Fruit fly (Drosophila melanogaster) whole organism, embryonic: ENCODE measurements around the gene MEP-1.

Source experiments
- Adf1 ChIP-seq: fragments of 200-800 bp; sonication (Bioruptor generic); IDR thresholded peaks from 2 replicates; pipeline ENCODE4 v1.3.6; 2022; ENCODE audit warnings: missing biosample characterization, missing genetic modification characterization
- Atf-2 ChIP-seq: fragments of 200-800 bp; sonication (Bioruptor generic); optimal IDR thresholded peaks from 2 replicates; lab custom pipeline; 2016; ENCODE audit warnings: missing biosample characterization, missing genetic modification characterization
- B-H2 ChIP-seq: fragments of 200-800 bp; sonication (Bioruptor generic); optimal IDR thresholded peaks from 2 replicates; lab custom pipeline; 2018; ENCODE audit warnings: missing biosample characterization, mild to moderate bottlenecking, missing genetic modification characterization
- Bdp1 ChIP-seq: fragments of 200-800 bp; sonication (Bioruptor generic); optimal IDR thresholded peaks from 3 replicates; lab custom pipeline; 2016; ENCODE audit warnings: missing biosample characterization, missing genetic modification characterization
- Bteb2 ChIP-seq: fragments of 200-800 bp; sonication (Bioruptor generic); optimal IDR thresholded peaks from 2 replicates; lab custom pipeline; 2016; ENCODE audit warnings: missing biosample characterization, missing genetic modification characterization
- CG10979 ChIP-seq: fragments of 200-800 bp; sonication (Bioruptor generic); optimal IDR thresholded peaks from 2 replicates; lab custom pipeline; 2018; ENCODE audit warnings: missing biosample characterization, mild to moderate bottlenecking, missing genetic modification characterization, moderate library complexity
- CG11560 ChIP-seq: fragments of 200-800 bp; sonication (Bioruptor generic); IDR thresholded peaks from 3 replicates; pipeline ENCODE4 v1.3.6; 2022; ENCODE audit warnings: missing biosample characterization, missing genetic modification characterization
- CG11723 ChIP-seq: fragments of 200-800 bp; sonication (Bioruptor generic); optimal IDR thresholded peaks from 2 replicates; lab custom pipeline; 2017; ENCODE audit warnings: missing biosample characterization, mild to moderate bottlenecking, missing genetic modification characterization
- CG12769 ChIP-seq: fragments of 200-800 bp; sonication (Bioruptor generic); optimal IDR thresholded peaks from 2 replicates; lab custom pipeline; 2019; ENCODE audit warnings: missing biosample characterization, mild to moderate bottlenecking, missing genetic modification characterization, moderate library complexity
- CG13624 ChIP-seq: fragments of 200-800 bp; sonication (Bioruptor generic); optimal IDR thresholded peaks from 2 replicates; lab custom pipeline; 2016; ENCODE audit warnings: missing biosample characterization, missing genetic modification characterization
- CG13775 ChIP-seq: fragments of 200-800 bp; sonication (Bioruptor generic); optimal IDR thresholded peaks from 3 replicates; lab custom pipeline; 2017; ENCODE audit warnings: missing biosample characterization, mild to moderate bottlenecking, missing genetic modification characterization
- CG15514 ChIP-seq: fragments of 200-800 bp; sonication (Bioruptor generic); optimal IDR thresholded peaks from 3 replicates; lab custom pipeline; 2017; ENCODE audit warnings: missing biosample characterization, missing genetic modification characterization, mild to moderate bottlenecking, moderate library complexity, missing genetic modification reagents
- CG18599 ChIP-seq: fragments of 200-800 bp; sonication (Bioruptor generic); optimal IDR thresholded peaks from 3 replicates; lab custom pipeline; 2017; ENCODE audit warnings: missing biosample characterization, missing genetic modification characterization, mild to moderate bottlenecking, moderate library complexity, missing genetic modification reagents
- CG2116 ChIP-seq: fragments of 200-800 bp; sonication (Bioruptor generic); optimal IDR thresholded peaks from 3 replicates; lab custom pipeline; 2018; ENCODE audit warnings: missing biosample characterization, mild to moderate bottlenecking, missing genetic modification characterization
- CG33557 ChIP-seq: fragments of 200-800 bp; sonication (Bioruptor generic); optimal IDR thresholded peaks from 2 replicates; lab custom pipeline; 2019; ENCODE audit warnings: missing biosample characterization, mild to moderate bottlenecking, missing genetic modification characterization, moderate library complexity
- CG6791 ChIP-seq: fragments of 200-800 bp; sonication (Bioruptor generic); IDR thresholded peaks from 3 replicates; pipeline ENCODE4 v1.3.6; 2022; ENCODE audit warnings: missing biosample characterization, missing genetic modification characterization; ENCODE audit not compliant: partially characterized antibody
- CG7839 ChIP-seq: fragments of 200-800 bp; sonication (Bioruptor generic); optimal IDR thresholded peaks from 3 replicates; lab custom pipeline; 2018; ENCODE audit warnings: missing biosample characterization, mild to moderate bottlenecking, missing genetic modification characterization, moderate library complexity
- CG8089 ChIP-seq: fragments of 200-800 bp; sonication (Bioruptor generic); optimal IDR thresholded peaks from 3 replicates; lab custom pipeline; 2016; ENCODE audit warnings: missing biosample characterization, missing genetic modification characterization
- CG8944 ChIP-seq: fragments of 200-800 bp; sonication (Bioruptor generic); optimal IDR thresholded peaks from 3 replicates; lab custom pipeline; 2016; ENCODE audit warnings: missing biosample characterization, missing genetic modification characterization
- Camta ChIP-seq: fragments of 200-800 bp; sonication (Bioruptor generic); optimal IDR thresholded peaks from 2 replicates; lab custom pipeline; 2016; ENCODE audit warnings: missing biosample characterization, missing genetic modification characterization
- CkIIα-i1 ChIP-seq: fragments of 200-800 bp; sonication (Bioruptor generic); IDR thresholded peaks from 2 replicates; pipeline ENCODE4 v1.3.6; 2022; ENCODE audit warnings: missing biosample characterization, missing genetic modification characterization
- Doc3 ChIP-seq: fragments of 200-800 bp; sonication (Bioruptor generic); IDR thresholded peaks from 3 replicates; pipeline ENCODE4 v1.3.6; 2022; ENCODE audit warnings: missing biosample characterization, missing genetic modification characterization; ENCODE audit not compliant: partially characterized antibody
- Dp ChIP-seq: fragments of 200-800 bp; sonication (Bioruptor generic); optimal IDR thresholded peaks from 2 replicates; lab custom pipeline; 2018; ENCODE audit warnings: missing biosample characterization, mild to moderate bottlenecking, missing genetic modification characterization, moderate library complexity
- Elba2 ChIP-seq: fragments of 200-800 bp; sonication (Bioruptor generic); optimal IDR thresholded peaks from 3 replicates; lab custom pipeline; 2016; ENCODE audit warnings: missing biosample characterization, missing genetic modification characterization
- Fer3 ChIP-seq: fragments of 200-800 bp; sonication (Bioruptor generic); optimal IDR thresholded peaks from 2 replicates; lab custom pipeline; 2018; ENCODE audit warnings: missing biosample characterization, mild to moderate bottlenecking, missing genetic modification characterization, moderate library complexity
- Hsf ChIP-seq: fragments of 200-800 bp; sonication (Bioruptor generic); optimal IDR thresholded peaks from 3 replicates; lab custom pipeline; 2016; ENCODE audit warnings: missing biosample characterization, missing genetic modification characterization
- Kr ChIP-seq: fragments of 200-800 bp; sonication (Bioruptor generic); optimal IDR thresholded peaks from 2 replicates; lab custom pipeline; 2017; ENCODE audit warnings: missing biosample characterization, mild to moderate bottlenecking, missing genetic modification characterization
- MBD-R2 ChIP-seq: fragments of 200-800 bp; sonication (Bioruptor generic); IDR thresholded peaks from 2 replicates; pipeline ENCODE4 v1.3.6; 2022; ENCODE audit warnings: missing biosample characterization, missing genetic modification characterization
- Meics ChIP-seq: fragments of 200-800 bp; sonication (Bioruptor generic); optimal IDR thresholded peaks from 2 replicates; lab custom pipeline; 2017; ENCODE audit warnings: missing biosample characterization, mild to moderate bottlenecking, missing genetic modification characterization
- Rx ChIP-seq: fragments of 200-800 bp; sonication (Bioruptor generic); IDR thresholded peaks from 2 replicates; pipeline ENCODE4 v1.3.6; 2022; ENCODE audit warnings: missing biosample characterization, missing genetic modification characterization
- Stat92E ChIP-seq, 3 experiments: fragments of >200 bp in 2 of 3; fragments of 200-800 bp in 1 of 3; sonication (Bioruptor generic) in 1 of 3; optimal IDR thresholded peaks; 2 replicates each; lab custom pipeline; 2017 to 2019; ENCODE audit warnings: missing biosample characterization in 3 of 3, missing genetic modification characterization in 3 of 3, mild to moderate bottlenecking in 1 of 3, moderate library complexity in 1 of 3
- ase ChIP-seq: fragments of 200-800 bp; sonication (Bioruptor generic); IDR thresholded peaks from 3 replicates; pipeline ENCODE4 v1.3.6; 2022; ENCODE audit warnings: missing biosample characterization, missing genetic modification characterization
- ash1 ChIP-seq: fragments of 200-800 bp; sonication (Bioruptor generic); optimal IDR thresholded peaks from 2 replicates; lab custom pipeline; 2018; ENCODE audit warnings: missing biosample characterization, mild to moderate bottlenecking, missing genetic modification characterization
- bab2 ChIP-seq: fragments of 200-800 bp; sonication (Bioruptor generic); optimal IDR thresholded peaks from 2 replicates; lab custom pipeline; 2016; ENCODE audit warnings: missing biosample characterization, missing genetic modification characterization
- caup ChIP-seq: fragments of 200-800 bp; sonication (Bioruptor generic); optimal IDR thresholded peaks from 3 replicates; lab custom pipeline; 2017; ENCODE audit warnings: missing biosample characterization, mild to moderate bottlenecking, missing genetic modification characterization, moderate library complexity; ENCODE audit not compliant: severe bottlenecking
- chif ChIP-seq, 2 experiments: fragments of 200-800 bp; sonication (Bioruptor generic); optimal IDR thresholded peaks; 3 replicates each; lab custom pipeline; 2016; ENCODE audit warnings: missing biosample characterization in 2 of 2, missing genetic modification characterization in 2 of 2
- chinmo ChIP-seq: fragments of 200-800 bp; sonication (Bioruptor generic); IDR thresholded peaks from 4 replicates; pipeline ENCODE4 v1.3.6; 2022; ENCODE audit warnings: missing biosample characterization, missing genetic modification characterization; ENCODE audit not compliant: partially characterized antibody
- dati ChIP-seq: fragments of 200-800 bp; sonication (Bioruptor generic); IDR thresholded peaks from 2 replicates; pipeline ENCODE4 v1.3.6; 2022; ENCODE audit warnings: missing biosample characterization, missing genetic modification characterization
- ems ChIP-seq: fragments of 200-800 bp; sonication (Bioruptor generic); optimal IDR thresholded peaks from 3 replicates; lab custom pipeline; 2016; ENCODE audit warnings: missing biosample characterization, missing genetic modification characterization
- gcm ChIP-seq: fragments of 200-800 bp; sonication (Bioruptor generic); optimal IDR thresholded peaks from 2 replicates; lab custom pipeline; 2019; ENCODE audit warnings: missing biosample characterization, mild to moderate bottlenecking, missing genetic modification characterization, moderate library complexity
- gem ChIP-seq: fragments of 200-800 bp; sonication (Bioruptor generic); optimal IDR thresholded peaks from 2 replicates; lab custom pipeline; 2019; ENCODE audit warnings: missing biosample characterization, mild to moderate bottlenecking, missing genetic modification characterization, moderate library complexity
- lbe ChIP-seq: fragments of 200-800 bp; sonication (Bioruptor generic); optimal IDR thresholded peaks from 2 replicates; lab custom pipeline; 2016; ENCODE audit warnings: missing biosample characterization, mild to moderate bottlenecking, missing genetic modification characterization
- luna ChIP-seq: fragments of 200-800 bp; sonication (Bioruptor generic); optimal IDR thresholded peaks from 2 replicates; lab custom pipeline; 2016; ENCODE audit warnings: missing biosample characterization, missing genetic modification characterization
- pan ChIP-seq, 4 experiments: fragments of >200 bp in 3 of 4; fragments of 200-800 bp in 1 of 4; sonication (Bioruptor generic) in 1 of 4; optimal IDR thresholded peaks in 3 of 4; IDR thresholded peaks in 1 of 4; 2 replicates each; pipeline versions ENCODE4 v1.3.6 to Lab custom; 2017 to 2022; ENCODE audit warnings: missing biosample characterization in 2 of 4, missing genetic modification characterization in 2 of 4, mixed read lengths in 1 of 4
- pb ChIP-seq: fragments of 200-800 bp; sonication (Bioruptor generic); optimal IDR thresholded peaks from 3 replicates; lab custom pipeline; 2016; ENCODE audit warnings: missing biosample characterization, missing genetic modification characterization
- prd ChIP-seq, 3 experiments: fragments of >200 bp in 2 of 3; fragments of 200-800 bp in 1 of 3; sonication (Bioruptor generic) in 1 of 3; optimal IDR thresholded peaks in 2 of 3; IDR thresholded peaks in 1 of 3; 2 replicates in 2 of 3; 3 replicates in 1 of 3; pipeline versions ENCODE4 v1.3.6 to Lab custom; 2017 to 2022; ENCODE audit warnings: missing biosample characterization in 1 of 3, missing genetic modification characterization in 1 of 3
- pzg ChIP-seq: fragments of 200-800 bp; sonication (Bioruptor generic); optimal IDR thresholded peaks from 3 replicates; lab custom pipeline; 2018; ENCODE audit warnings: missing biosample characterization, mild to moderate bottlenecking, missing genetic modification characterization, moderate library complexity
- z ChIP-seq: fragments of 200-800 bp; sonication (Bioruptor generic); IDR thresholded peaks from 3 replicates; pipeline ENCODE4 v1.3.6; 2022; ENCODE audit warnings: missing biosample characterization, missing genetic modification characterization

MEP-1 gene

dm6 chr3L:2631406-2631805 lies at the start of gene MEP-1, which contains the start of gene CG42245 (continued):
- TF ChIP-seq chif (GFP tag; optimal IDR thresholded peaks at IDR 0.05; lab: Kevin White, UChicago) (peak; percentile 12 to 28), Fer3 (peak; percentile 19), CG33557 (GFP tag; lab: Kevin White, UChicago) (peak; percentile 29), dati (GFP tag; lab: Robert Waterston, UW) (no peak), luna (peak; percentile 7), B-H2 (peak; percentile 30), Hsf (GFP tag; lab: Kevin White, UChicago) (peak; percentile 63), CG8944 (peak; percentile 23), Elba2 (GFP tag; lab: Kevin White, UChicago) (peak; percentile 51), Rx (GFP tag; lab: Robert Waterston, UW) (0 out of 2 replicates have a peak, but pooled peaks have one; percentile 13), gcm (GFP tag; lab: Kevin White, UChicago) (peak; percentile 17), lbe (GFP tag; lab: Kevin White, UChicago) (peak; percentile 74), Dp (peak; percentile 72), Bdp1 (GFP tag; lab: Kevin White, UChicago) (peak; percentile 14), Stat92E (GFP tag; optimal IDR thresholded peaks at IDR 0.05; lab: Kevin White, UChicago) (peak in 1 of 3 experiments; percentile 27), z (no peak), caup (peak; percentile 51), CG13624 (GFP tag; lab: Kevin White, UChicago) (peak; percentile 72), Kr (GFP tag; lab: Kevin White, UChicago) (no peak), Doc3 (GFP tag; lab: Robert Waterston, UW) (peak; percentile 64), Bteb2 (peak; percentile 70), Camta (GFP tag; lab: Kevin White, UChicago) (peak; percentile 33), pan (optimal IDR thresholded peaks at IDR 0.05; lab: Kevin White, UChicago) (no peak), pan (GFP tag; optimal IDR thresholded peaks at IDR 0.05 in 1 of 2, IDR thresholded peaks at IDR 0.05 in 1 of 2) (peak in 1 of 2 experiments; percentile 21), gem (tag; lab: Kevin White, UChicago) (peak; percentile 53), CkIIα-i1 (GFP tag; lab: Robert Waterston, UW) (no peak), CG10979 (tag; lab: Kevin White, UChicago) (peak; percentile 9), ash1 (no peak), pb (GFP tag; lab: Kevin White, UChicago) (no peak), ems (peak; percentile 40), CG15514 (GFP tag; lab: Kevin White, UChicago) (peak; percentile 64), prd (optimal IDR thresholded peaks at IDR 0.05; lab: Kevin White, UChicago) (no peak), prd (GFP tag; IDR thresholded peaks at IDR 0.05; lab: Robert Waterston, UW) (no peak), CG11723 (peak; percentile 42), CG18599 (GFP tag; lab: Kevin White, UChicago) (peak; percentile 58), Adf1 (0 out of 2 replicates have a peak, but pooled peaks have one; percentile 10), CG13775 (GFP tag; lab: Kevin White, UChicago) (peak; percentile 53), Atf-2 (GFP tag; lab: Kevin White, UChicago) (peak; percentile 14), ase (GFP tag; lab: Robert Waterston, UW) (no peak), CG7839 (peak; percentile 48), CG12769 (no peak), pzg (peak; percentile 82), CG2116 (GFP tag; lab: Kevin White, UChicago) (peak; percentile 94), bab2 (GFP tag; lab: Kevin White, UChicago) (peak; percentile 48), CG6791 (GFP tag; lab: Robert Waterston, UW) (peak; percentile 71), MBD-R2 (GFP tag; lab: Robert Waterston, UW) (peak; percentile 58), Meics (GFP tag; lab: Kevin White, UChicago) (peak; percentile 45), CG8089 (GFP tag; lab: Kevin White, UChicago) (peak; percentile 6), CG11560 (tag; lab: Robert Waterston, UW) (no peak), chinmo (GFP tag; lab: Robert Waterston, UW) (peak; percentile 58; the same call in 1 of the 4 replicates)
